Fruit fly (Drosophila melanogaster) whole organism, embryonic: Measurements from ENCODE around the gene alphaTub84B.
A peak's percentile ranks its signal among the peaks of the same experiment; 100 is the strongest.

Experiments used
- CG10274 ChIP-seq: fragments of 200-800 bp; sonication (Bioruptor generic); optimal IDR thresholded peaks from 3 replicates; lab custom pipeline; 2017; ENCODE audit warnings: missing biosample characterization, mild to moderate bottlenecking, missing genetic modification characterization
- CG10462 ChIP-seq: fragments of 200-800 bp; sonication (Bioruptor generic); optimal IDR thresholded peaks from 2 replicates; lab custom pipeline; 2016; ENCODE audit warnings: missing biosample characterization, missing genetic modification characterization
- CG11247 ChIP-seq: fragments of 200-800 bp; sonication (Bioruptor generic); IDR thresholded peaks from 2 replicates; pipeline ENCODE4 v1.3.6; 2022; ENCODE audit warnings: missing biosample characterization, missing genetic modification characterization
- CG11560 ChIP-seq: fragments of 200-800 bp; sonication (Bioruptor generic); IDR thresholded peaks from 3 replicates; pipeline ENCODE4 v1.3.6; 2022; ENCODE audit warnings: missing biosample characterization, missing genetic modification characterization
- CG1233 ChIP-seq: fragments of 200-800 bp; sonication (Bioruptor generic); optimal IDR thresholded peaks from 4 replicates; lab custom pipeline; 2018; ENCODE audit warnings: missing biosample characterization, mild to moderate bottlenecking, missing genetic modification characterization
- CG15479 ChIP-seq: fragments of 200-800 bp; sonication (Bioruptor generic); optimal IDR thresholded peaks from 3 replicates; lab custom pipeline; 2019; ENCODE audit warnings: missing biosample characterization, mild to moderate bottlenecking, missing genetic modification characterization, moderate library complexity
- CG15601 ChIP-seq: fragments of 200-800 bp; sonication (Bioruptor generic); optimal IDR thresholded peaks from 3 replicates; lab custom pipeline; 2019; ENCODE audit warnings: missing biosample characterization, mild to moderate bottlenecking, missing genetic modification characterization, moderate library complexity
- CG1603 ChIP-seq: fragments of 200-800 bp; sonication (Bioruptor generic); optimal IDR thresholded peaks from 2 replicates; lab custom pipeline; 2019; ENCODE audit warnings: missing biosample characterization, mild to moderate bottlenecking, missing genetic modification characterization, moderate library complexity
- CG17912 ChIP-seq: fragments of 200-800 bp; sonication (Bioruptor generic); optimal IDR thresholded peaks from 2 replicates; lab custom pipeline; 2018; ENCODE audit warnings: missing biosample characterization, mild to moderate bottlenecking, missing genetic modification characterization
- CG4282 ChIP-seq: fragments of 200-800 bp; sonication (Bioruptor generic); optimal IDR thresholded peaks from 2 replicates; lab custom pipeline; 2016; ENCODE audit warnings: missing biosample characterization, missing genetic modification characterization
- CG4360 ChIP-seq: fragments of 200-800 bp; sonication (Bioruptor generic); IDR thresholded peaks from 2 replicates; pipeline ENCODE4 v1.3.6; 2022; ENCODE audit warnings: missing biosample characterization, missing genetic modification characterization
- CG43689 ChIP-seq: fragments of 200-800 bp; sonication (Bioruptor generic); IDR thresholded peaks from 2 replicates; pipeline ENCODE4 v1.3.6; 2022; ENCODE audit warnings: missing biosample characterization, missing genetic modification characterization
- CG4617 ChIP-seq: fragments of 200-800 bp; sonication (Bioruptor generic); optimal IDR thresholded peaks from 3 replicates; lab custom pipeline; 2016; ENCODE audit warnings: missing biosample characterization, missing genetic modification characterization, borderline replicate concordance
- CG4730 ChIP-seq: fragments of 200-800 bp; sonication (Bioruptor generic); IDR thresholded peaks from 2 replicates; pipeline ENCODE4 v1.3.6; 2022; ENCODE audit warnings: missing biosample characterization, missing genetic modification characterization
- CG4820 ChIP-seq: fragments of 200-800 bp; sonication (Bioruptor generic); optimal IDR thresholded peaks from 3 replicates; lab custom pipeline; 2016; ENCODE audit warnings: missing biosample characterization, missing genetic modification characterization
- CG7839 ChIP-seq: fragments of 200-800 bp; sonication (Bioruptor generic); optimal IDR thresholded peaks from 3 replicates; lab custom pipeline; 2018; ENCODE audit warnings: missing biosample characterization, mild to moderate bottlenecking, missing genetic modification characterization, moderate library complexity
- CG8359 ChIP-seq: fragments of 200-800 bp; sonication (Bioruptor generic); optimal IDR thresholded peaks from 2 replicates; lab custom pipeline; 2017; ENCODE audit warnings: missing biosample characterization, mild to moderate bottlenecking, missing genetic modification characterization, borderline replicate concordance
- CG9727 ChIP-seq: fragments of 200-800 bp; sonication (Bioruptor generic); optimal IDR thresholded peaks from 3 replicates; lab custom pipeline; 2017; ENCODE audit warnings: missing biosample characterization, mild to moderate bottlenecking, missing genetic modification characterization
- CkIIα-i1 ChIP-seq: fragments of 200-800 bp; sonication (Bioruptor generic); IDR thresholded peaks from 2 replicates; pipeline ENCODE4 v1.3.6; 2022; ENCODE audit warnings: missing biosample characterization, missing genetic modification characterization
- Dref ChIP-seq: fragments of 200-800 bp; sonication (Bioruptor generic); IDR thresholded peaks from 2 replicates; pipeline ENCODE4 v1.3.6; 2022; ENCODE audit warnings: missing biosample characterization, missing genetic modification characterization
- Hr51 ChIP-seq, 2 experiments: fragments of 200-800 bp; sonication (Bioruptor generic); optimal IDR thresholded peaks; 2 replicates in 1 of 2; 3 replicates in 1 of 2; lab custom pipeline; 2016 to 2018; ENCODE audit warnings: missing biosample characterization in 2 of 2, missing genetic modification characterization in 2 of 2, mild to moderate bottlenecking in 1 of 2, moderate library complexity in 1 of 2
- MBD-R2 ChIP-seq: fragments of 200-800 bp; sonication (Bioruptor generic); IDR thresholded peaks from 2 replicates; pipeline ENCODE4 v1.3.6; 2022; ENCODE audit warnings: missing biosample characterization, missing genetic modification characterization
- Meics ChIP-seq: fragments of 200-800 bp; sonication (Bioruptor generic); optimal IDR thresholded peaks from 2 replicates; lab custom pipeline; 2017; ENCODE audit warnings: missing biosample characterization, mild to moderate bottlenecking, missing genetic modification characterization
- Sin3A ChIP-seq: fragments of >200 bp; optimal IDR thresholded peaks from 2 replicates; lab custom pipeline; 2018
- Sox102F ChIP-seq: fragments of 200-800 bp; sonication (Bioruptor generic); optimal IDR thresholded peaks from 2 replicates; lab custom pipeline; 2018; ENCODE audit warnings: missing biosample characterization, mild to moderate bottlenecking, missing genetic modification characterization, moderate library complexity
- Stat92E ChIP-seq, 3 experiments: fragments of >200 bp in 2 of 3; fragments of 200-800 bp in 1 of 3; sonication (Bioruptor generic) in 1 of 3; optimal IDR thresholded peaks; 2 replicates each; lab custom pipeline; 2017 to 2019; ENCODE audit warnings: missing biosample characterization in 3 of 3, missing genetic modification characterization in 3 of 3, mild to moderate bottlenecking in 1 of 3, moderate library complexity in 1 of 3
- TFAM ChIP-seq: fragments of 200-800 bp; sonication (Bioruptor generic); optimal IDR thresholded peaks from 2 replicates; lab custom pipeline; 2017; ENCODE audit warnings: missing biosample characterization, missing genetic modification characterization, inconsistent platforms
- Tbp ChIP-seq: fragments of >200 bp; optimal IDR thresholded peaks from 2 replicates; lab custom pipeline; 2018; ENCODE audit warnings: missing biosample characterization, missing genetic modification characterization
- Trl ChIP-seq, 3 experiments: fragments of >200 bp in 2 of 3; fragments of 200-800 bp in 1 of 3; sonication (Bioruptor generic) in 1 of 3; optimal IDR thresholded peaks; 2 replicates in 1 of 3; 3 replicates in 2 of 3; lab custom pipeline; 2016 to 2017; ENCODE audit warnings: missing biosample characterization in 1 of 3, missing genetic modification characterization in 1 of 3
- amos ChIP-seq: fragments of 200-800 bp; sonication (Bioruptor generic); IDR thresholded peaks from 2 replicates; pipeline ENCODE4 v1.3.6; 2022; ENCODE audit warnings: missing biosample characterization, missing genetic modification characterization; ENCODE audit not compliant: partially characterized antibody
- crp ChIP-seq, 2 experiments: fragments of 200-800 bp; sonication (Bioruptor generic); optimal IDR thresholded peaks; 2 replicates in 1 of 2; 3 replicates in 1 of 2; lab custom pipeline; 2017; ENCODE audit warnings: missing biosample characterization in 2 of 2, missing genetic modification characterization in 2 of 2, mild to moderate bottlenecking in 1 of 2, moderate library complexity in 1 of 2
- dm ChIP-seq: fragments of 200-800 bp; sonication (Bioruptor generic); optimal IDR thresholded peaks from 3 replicates; lab custom pipeline; 2016; ENCODE audit warnings: missing biosample characterization, missing genetic modification characterization
- dysf ChIP-seq: fragments of 200-800 bp; sonication (Bioruptor generic); IDR thresholded peaks from 3 replicates; pipeline ENCODE4 v1.3.6; 2022; ENCODE audit warnings: missing biosample characterization, missing genetic modification characterization
- en ChIP-seq: fragments of 200-800 bp; sonication (Bioruptor generic); optimal IDR thresholded peaks from 2 replicates; lab custom pipeline; 2016; ENCODE audit warnings: missing biosample characterization, missing genetic modification characterization
- eve ChIP-seq, 2 experiments: fragments of >200 bp; optimal IDR thresholded peaks; 2 replicates each; lab custom pipeline; 2017; ENCODE audit warnings: missing biosample characterization in 2 of 2, missing genetic modification characterization in 2 of 2
- ewg ChIP-seq: fragments of 200-800 bp; sonication (Bioruptor generic); optimal IDR thresholded peaks from 3 replicates; lab custom pipeline; 2017; ENCODE audit warnings: mild to moderate bottlenecking, missing biosample characterization, missing genetic modification reagents, missing genetic modification characterization
- gcm2 ChIP-seq: fragments of 200-800 bp; sonication (Bioruptor generic); optimal IDR thresholded peaks from 2 replicates; lab custom pipeline; 2016; ENCODE audit warnings: missing biosample characterization, missing genetic modification characterization
- insv ChIP-seq, 2 experiments: fragments of 200-800 bp; sonication (Bioruptor generic); optimal IDR thresholded peaks; 3 replicates each; lab custom pipeline; 2016 to 2018; ENCODE audit warnings: missing biosample characterization in 2 of 2, missing genetic modification characterization in 2 of 2
- klu ChIP-seq: fragments of 200-800 bp; sonication (Bioruptor generic); IDR thresholded peaks from 2 replicates; pipeline ENCODE4 v1.3.6; 2022; ENCODE audit warnings: missing biosample characterization, missing genetic modification characterization
- lilli ChIP-seq: fragments of 200-800 bp; sonication (Bioruptor generic); optimal IDR thresholded peaks from 3 replicates; lab custom pipeline; 2016; ENCODE audit warnings: missing biosample characterization, missing genetic modification characterization
- pho ChIP-seq: fragments of 200-800 bp; sonication (Bioruptor generic); optimal IDR thresholded peaks from 2 replicates; lab custom pipeline; 2016; ENCODE audit warnings: missing biosample characterization, missing genetic modification characterization
- phol ChIP-seq: fragments of 200-800 bp; sonication (Bioruptor generic); optimal IDR thresholded peaks from 3 replicates; lab custom pipeline; 2018; ENCODE audit warnings: missing biosample characterization, mild to moderate bottlenecking, missing genetic modification characterization, moderate library complexity
- row ChIP-seq: fragments of 200-800 bp; sonication (Bioruptor generic); IDR thresholded peaks from 3 replicates; pipeline ENCODE4 v1.3.6; 2022; ENCODE audit warnings: missing biosample characterization, missing genetic modification characterization
- sc ChIP-seq, 3 experiments: fragments of >200 bp in 2 of 3; fragments of 200-800 bp in 1 of 3; sonication (Bioruptor generic) in 1 of 3; optimal IDR thresholded peaks; 2 replicates in 2 of 3; 3 replicates in 1 of 3; lab custom pipeline; 2017; ENCODE audit warnings: mild to moderate bottlenecking in 1 of 3, missing biosample characterization in 1 of 3, missing genetic modification characterization in 1 of 3, missing genetic modification reagents in 1 of 3
- scrt ChIP-seq: fragments of 200-800 bp; sonication (Bioruptor generic); optimal IDR thresholded peaks from 2 replicates; lab custom pipeline; 2018; ENCODE audit warnings: missing biosample characterization, mild to moderate bottlenecking, missing genetic modification characterization, moderate library complexity
- slou ChIP-seq: fragments of 200-800 bp; sonication (Bioruptor generic); optimal IDR thresholded peaks from 3 replicates; lab custom pipeline; 2016; ENCODE audit warnings: missing biosample characterization, missing genetic modification characterization
- tll ChIP-seq, 2 experiments: fragments of 200-800 bp in 1 of 2; fragments of >200 bp in 1 of 2; sonication (Bioruptor generic) in 1 of 2; optimal IDR thresholded peaks; 2 replicates each; lab custom pipeline; 2017 to 2019; ENCODE audit warnings: missing biosample characterization in 2 of 2, missing genetic modification characterization in 2 of 2, mild to moderate bottlenecking in 1 of 2, moderate library complexity in 1 of 2
- zen2 ChIP-seq: fragments of 200-800 bp; sonication (Bioruptor generic); IDR thresholded peaks from 3 replicates; pipeline ENCODE4 v1.3.6; 2022; ENCODE audit warnings: missing biosample characterization, missing genetic modification characterization; ENCODE audit not compliant: partially characterized antibody

Gene alphaTub84B

dm6 chr3R:7037250-7037802 lies 49.1 kb upstream of the alphaTub84B start (continued):
- 0 out of 2 replicates have a peak, but pooled peaks have one; percentile 30 for TF ChIP-seq CG11247 (GFP tag; lab: Robert Waterston, UW)
- TF ChIP-seq zen2 (GFP tag; lab: Robert Waterston, UW) = peak; percentile 56; the same call in 1 of the 3 replicates
- no peak for TF ChIP-seq CkIIα-i1
- TF ChIP-seq CG9727 (GFP tag; lab: Kevin White, UChicago) = peak; percentile 10
- no peak for TF ChIP-seq MBD-R2 (GFP tag; lab: Robert Waterston, UW)
- no peak for TF ChIP-seq CG10462 (GFP tag; lab: Kevin White, UChicago)
- peak in 1 of 2 experiments; percentile 22 for TF ChIP-seq Hr51 (GFP tag; optimal IDR thresholded peaks at IDR 0.05; lab: Kevin White, UChicago)
- TF ChIP-seq CG8359 (GFP tag; lab: Kevin White, UChicago) = no peak
- TF ChIP-seq CG4617 = no peak
- no peak for TF ChIP-seq CG1233 (GFP tag; lab: Kevin White, UChicago)
- 0 out of 2 replicates have a peak, but pooled peaks have one; percentile 39 for TF ChIP-seq CG4360
- TF ChIP-seq Sin3A (lab: Kevin White, UChicago) = no peak
- TF ChIP-seq phol (tag; lab: Kevin White, UChicago) = peak; percentile 83
- peak; percentile 93 for TF ChIP-seq CG15479 (GFP tag; lab: Kevin White, UChicago)
- TF ChIP-seq amos = 0 out of 2 replicates have a peak, but pooled peaks have one; percentile 8
- TF ChIP-seq lilli (GFP tag; lab: Kevin White, UChicago) = peak; percentile 18
- no peak for TF ChIP-seq Tbp (GFP tag; lab: Kevin White, UChicago)
- peak; percentile 98 for TF ChIP-seq ewg (GFP tag; lab: Kevin White, UChicago)
- no peak for TF ChIP-seq CG11560 (tag; lab: Robert Waterston, UW)
- TF ChIP-seq sc (optimal IDR thresholded peaks at IDR 0.05; lab: Kevin White, UChicago) = no peak
- TF ChIP-seq sc (GFP tag; optimal IDR thresholded peaks at IDR 0.05; lab: Kevin White, UChicago) = no peak
- TF ChIP-seq gcm2 (GFP tag; lab: Kevin White, UChicago) = no peak
- TF ChIP-seq CG10274 (GFP tag; lab: Kevin White, UChicago) = no peak
- peak; percentile 3 for TF ChIP-seq pho
- peak; percentile 97 for TF ChIP-seq scrt (GFP tag; lab: Kevin White, UChicago)
- no peak for TF ChIP-seq CG43689 (GFP tag; lab: Robert Waterston, UW)
- peak in 1 of 2 experiments; percentile 88 for TF ChIP-seq tll (GFP tag; optimal IDR thresholded peaks at IDR 0.05; lab: Kevin White, UChicago)
- TF ChIP-seq CG15601 (tag; lab: Kevin White, UChicago) = no peak
- TF ChIP-seq Trl (optimal IDR thresholded peaks at IDR 0.05; lab: Kevin White, UChicago) = peak; percentile 87 to 91
- peak; percentile 46 for TF ChIP-seq Trl (GFP tag; optimal IDR thresholded peaks at IDR 0.05; lab: Kevin White, UChicago)
- TF ChIP-seq Stat92E (GFP tag; optimal IDR thresholded peaks at IDR 0.05; lab: Kevin White, UChicago) = peak in 1 of 3 experiments; percentile 17
- peak in 1 of 2 experiments; percentile 70 for TF ChIP-seq crp (GFP tag; optimal IDR thresholded peaks at IDR 0.05; lab: Kevin White, UChicago)
- TF ChIP-seq CG4730 = no peak
- no peak for TF ChIP-seq CG4282 (GFP tag; lab: Kevin White, UChicago)
- no peak for TF ChIP-seq CG1603 (tag; lab: Kevin White, UChicago)
- no peak for TF ChIP-seq en (GFP tag; lab: Kevin White, UChicago)
- TF ChIP-seq insv (GFP tag; optimal IDR thresholded peaks at IDR 0.05; lab: Kevin White, UChicago) = peak in 1 of 2 experiments; percentile 73
- TF ChIP-seq Sox102F (GFP tag; lab: Kevin White, UChicago) = no peak
- TF ChIP-seq CG17912 (GFP tag; lab: Kevin White, UChicago) = no peak
- TF ChIP-seq row = no peak; the same call in 2 of the 3 replicates
- TF ChIP-seq klu = no peak
- peak; percentile 55 for TF ChIP-seq dm (GFP tag; lab: Kevin White, UChicago)
- no peak for TF ChIP-seq Meics (GFP tag; lab: Kevin White, UChicago)
- TF ChIP-seq dysf (GFP tag; lab: Robert Waterston, UW) = no peak
- TF ChIP-seq slou (GFP tag; lab: Kevin White, UChicago) = no peak
- TF ChIP-seq TFAM (GFP tag; lab: Kevin White, UChicago) = no peak
- no peak for TF ChIP-seq CG7839 (tag; lab: Kevin White, UChicago)
- no peak for TF ChIP-seq CG4820 (GFP tag; lab: Kevin White, UChicago)
- TF ChIP-seq Dref (GFP tag; lab: Robert Waterston, UW) = no peak
- no peak for TF ChIP-seq eve (GFP tag; optimal IDR thresholded peaks at IDR 0.05; lab: Kevin White, UChicago)
